Worm (Caenorhabditis elegans) whole organism, L2 larva: ENCODE measurements around the gene unc-36.
A peak's percentile ranks its signal among the peaks of the same experiment; 100 is the strongest.

Experiments
- R02D3.7 ChIP-seq: fragments of 150-350 bp; optimal IDR thresholded peaks from 2 replicates; lab custom pipeline; 2014; ENCODE audit warnings: missing biosample characterization, missing genetic modification characterization
- Y55F3AM.14 ChIP-seq: fragments of 200-800 bp; sonication (Bioruptor generic); optimal IDR thresholded peaks from 2 replicates; lab custom pipeline; 2018; ENCODE audit warnings: mild to moderate bottlenecking, missing genetic modification characterization, missing compliant biosample characterization
- alr-1 ChIP-seq: fragments of 150-350 bp; optimal IDR thresholded peaks from 2 replicates; lab custom pipeline; 2014; ENCODE audit warnings: missing biosample characterization, missing genetic modification characterization
- aly-2 ChIP-seq: fragments of 150-350 bp; optimal IDR thresholded peaks from 2 replicates; lab custom pipeline; 2014; ENCODE audit warnings: missing biosample characterization, missing genetic modification characterization
- ama-1 ChIP-seq: fragments of 150-350 bp; optimal IDR thresholded peaks from 2 replicates; lab custom pipeline; 2018; ENCODE audit warnings: inconsistent platforms
- ceh-16 ChIP-seq: fragments of 150-350 bp; optimal IDR thresholded peaks from 2 replicates; lab custom pipeline; 2014; ENCODE audit warnings: missing biosample characterization, missing genetic modification characterization
- ceh-82 ChIP-seq: fragments of 150-350 bp; optimal IDR thresholded peaks from 2 replicates; lab custom pipeline; 2014; ENCODE audit warnings: missing biosample characterization, missing genetic modification characterization
- crh-2 ChIP-seq: sonication (generic microtip); optimal IDR thresholded peaks from 2 replicates; lab custom pipeline; 2017; ENCODE audit warnings: missing biosample characterization, missing genetic modification characterization
- elt-3 ChIP-seq: sonication (generic microtip); optimal IDR thresholded peaks from 2 replicates; lab custom pipeline; 2017; ENCODE audit warnings: missing biosample characterization, missing genetic modification characterization
- fos-1 ChIP-seq: fragments of 150-350 bp; optimal IDR thresholded peaks from 2 replicates; lab custom pipeline; 2014; ENCODE audit warnings: missing biosample characterization, missing genetic modification characterization
- gmeb-1 ChIP-seq: fragments of 150-350 bp; optimal IDR thresholded peaks from 2 replicates; lab custom pipeline; 2014; ENCODE audit warnings: missing biosample characterization, missing genetic modification characterization
- lin-11 ChIP-seq: fragments of 150-350 bp; sonication (generic microtip); optimal IDR thresholded peaks from 2 replicates; lab custom pipeline; 2014; ENCODE audit warnings: missing biosample characterization, missing genetic modification characterization, inconsistent platforms, mixed read lengths
- lin-13 ChIP-seq: fragments of 150-350 bp; optimal IDR thresholded peaks from 2 replicates; lab custom pipeline; 2014; ENCODE audit warnings: missing biosample characterization, missing genetic modification reagents, missing genetic modification characterization
- lin-39 ChIP-seq: fragments of 150-350 bp; optimal IDR thresholded peaks from 2 replicates; lab custom pipeline; 2014; ENCODE audit warnings: missing biosample characterization, missing genetic modification reagents, missing genetic modification characterization
- lsy-2 ChIP-seq, 2 experiments: fragments of 150-350 bp in 1 of 2; sonication (generic microtip) in 1 of 2; optimal IDR thresholded peaks; 2 replicates each; lab custom pipeline; 2014 to 2017; ENCODE audit warnings: missing biosample characterization in 2 of 2, missing genetic modification characterization in 2 of 2
- mab-5 ChIP-seq: fragments of 150-350 bp; optimal IDR thresholded peaks from 2 replicates; lab custom pipeline; 2014; ENCODE audit warnings: missing biosample characterization, missing genetic modification characterization
- mbf-1 ChIP-seq: sonication (generic microtip); optimal IDR thresholded peaks from 2 replicates; lab custom pipeline; 2017; ENCODE audit warnings: missing biosample characterization, missing genetic modification characterization
- mdl-1 ChIP-seq, 2 experiments: fragments of 150-350 bp in 1 of 2; sonication (generic microtip) in 1 of 2; optimal IDR thresholded peaks; 2 replicates each; lab custom pipeline; 2017; ENCODE audit warnings: missing biosample characterization in 2 of 2, missing genetic modification characterization in 2 of 2
- nhr-10 ChIP-seq: sonication (generic microtip); optimal IDR thresholded peaks from 2 replicates; lab custom pipeline; 2017; ENCODE audit warnings: missing biosample characterization, missing genetic modification characterization
- nhr-11 ChIP-seq: fragments of 150-350 bp; optimal IDR thresholded peaks from 2 replicates; lab custom pipeline; 2014; ENCODE audit warnings: missing biosample characterization, missing genetic modification characterization
- nhr-12 ChIP-seq: fragments of 150-350 bp; optimal IDR thresholded peaks from 2 replicates; lab custom pipeline; 2014; ENCODE audit warnings: missing biosample characterization, missing genetic modification characterization
- nhr-21 ChIP-seq: fragments of 150-350 bp; optimal IDR thresholded peaks from 2 replicates; lab custom pipeline; 2014; ENCODE audit warnings: missing biosample characterization, missing genetic modification characterization
- nhr-23 ChIP-seq: fragments of 150-350 bp; optimal IDR thresholded peaks from 2 replicates; lab custom pipeline; 2014; ENCODE audit warnings: missing biosample characterization, missing genetic modification reagents, missing genetic modification characterization
- nhr-6 ChIP-seq: fragments of 150-350 bp; optimal IDR thresholded peaks from 2 replicates; lab custom pipeline; 2014; ENCODE audit warnings: missing biosample characterization, missing genetic modification characterization
- peb-1 ChIP-seq: fragments of 150-350 bp; optimal IDR thresholded peaks from 2 replicates; lab custom pipeline; 2014; ENCODE audit warnings: missing biosample characterization, missing genetic modification characterization
- sma-3 ChIP-seq: sonication (generic microtip); optimal IDR thresholded peaks from 2 replicates; lab custom pipeline; 2016; ENCODE audit warnings: missing genetic modification reagents, missing genetic modification characterization, missing compliant biosample characterization
- snpc-4 ChIP-seq: fragments of 150-350 bp; optimal IDR thresholded peaks from 2 replicates; lab custom pipeline; 2014; ENCODE audit warnings: missing biosample characterization, missing genetic modification characterization
- unc-39 ChIP-seq: fragments of 150-350 bp; optimal IDR thresholded peaks from 2 replicates; lab custom pipeline; 2014; ENCODE audit warnings: missing biosample characterization, missing genetic modification characterization
- unc-55 ChIP-seq: fragments of 150-350 bp; sonication (generic microtip); optimal IDR thresholded peaks from 3 replicates; lab custom pipeline; 2014; ENCODE audit warnings: missing biosample characterization, missing genetic modification reagents, missing genetic modification characterization
- unc-62 ChIP-seq: fragments of 150-350 bp; optimal IDR thresholded peaks from 2 replicates; lab custom pipeline; 2014; ENCODE audit warnings: missing biosample characterization, missing genetic modification reagents, missing genetic modification characterization
- zag-1 ChIP-seq: fragments of 150-350 bp; optimal IDR thresholded peaks from 2 replicates; lab custom pipeline; 2014; ENCODE audit warnings: missing biosample characterization, missing genetic modification characterization
- ztf-1 ChIP-seq: fragments of 200-800 bp; sonication (Bioruptor generic); conservative IDR thresholded peaks from 2 replicates; pipeline ENCODE4 v1.3.6; 2022; ENCODE audit warnings: missing genetic modification characterization, missing compliant biosample characterization
- ztf-11 ChIP-seq: sonication (generic microtip); optimal IDR thresholded peaks from 2 replicates; lab custom pipeline; 2017; ENCODE audit warnings: missing biosample characterization, missing genetic modification characterization

unc-36 gene

ce11 chrIII:8240948-8241347, 39.9 kb upstream of the unc-36 start:
- TF ChIP-seq peb-1 (no peak), aly-2 (tag; lab: Kevin White, UChicago) (no peak), ztf-11 (tag; lab: Kevin White, UChicago) (no peak)

ce11 chrIII:8240247-8240646, 39.2 kb upstream of the unc-36 start:
- peak; percentile 93 for TF ChIP-seq fos-1 (tag; lab: Kevin White, UChicago)
- no peak for TF ChIP-seq crh-2 (tag; lab: Kevin White, UChicago)

ce11 chrIII:8239325-8239724, 38.3 kb upstream of the unc-36 start, which contains the start of gene tsp-1:
tsp-1 (minus strand) TSS chrIII:8239423.
- peak; percentile 69 for TF ChIP-seq fos-1 (tag; lab: Kevin White, UChicago)
- no peak for TF ChIP-seq unc-62 (GFP tag; lab: Kevin White, UChicago)

- TF ChIP-seq lsy-2 (tag; optimal IDR thresholded peaks at IDR 0.05; lab: Kevin White, UChicago) (peak in 1 of 2 experiments; percentile 2), fos-1 (tag; lab: Kevin White, UChicago) (peak; percentile 93), gmeb-1 (tag; lab: Kevin White, UChicago) (peak; percentile 3), Y55F3AM.14 (no peak)
- TF ChIP-seq, all 48 proteins: peak for 3
These were observed 36.8 kb upstream of the unc-36 start, which contains the start of gene tsp-2 for ce11 chrIII:8237827-8238226. tsp-2 (minus strand) TSS chrIII:8237935.

- no peak for TF ChIP-seq lin-11
- TF ChIP-seq sma-3 (GFP tag; lab: Kevin White, UChicago) = no peak
- TF ChIP-seq alr-1 (tag; lab: Kevin White, UChicago) = no peak
- no peak for TF ChIP-seq gmeb-1 (tag; lab: Kevin White, UChicago)
- no peak for TF ChIP-seq nhr-11
- no peak for TF ChIP-seq nhr-23 (tag; lab: Kevin White, UChicago)
- no peak for TF ChIP-seq fos-1 (tag; lab: Kevin White, UChicago)
- no peak for TF ChIP-seq ceh-16
- TF ChIP-seq nhr-21 (tag; lab: Kevin White, UChicago) = no peak
- no peak for TF ChIP-seq lin-13 (GFP tag; lab: Kevin White, UChicago)
- no peak for TF ChIP-seq crh-2 (tag; lab: Kevin White, UChicago)
- TF ChIP-seq unc-39 (tag; lab: Kevin White, UChicago) = no peak
- TF ChIP-seq unc-55 (GFP tag; lab: Kevin White, UChicago) = no peak
- no peak for TF ChIP-seq lin-39 (tag; lab: Kevin White, UChicago)
- TF ChIP-seq ama-1 (lab: Kevin White, UChicago) = no peak
- no peak for TF ChIP-seq ceh-82
- no peak for TF ChIP-seq mdl-1 (tag; optimal IDR thresholded peaks at IDR 0.05; lab: Kevin White, UChicago)
- no peak for TF ChIP-seq zag-1
- TF ChIP-seq nhr-6 (tag; lab: Kevin White, UChicago) = no peak
- no peak for TF ChIP-seq mbf-1 (tag; lab: Kevin White, UChicago)
These were observed 34.9 kb upstream of the unc-36 start, which contains the start of gene C02F5.5 for ce11 chrIII:8235880-8236279. C02F5.5 (plus strand) TSS chrIII:8236180.

ce11 chrIII:8235358-8235757, 34.3 kb upstream of the unc-36 start, which contains the start of gene C02F5.14:
C02F5.14 (minus strand) TSS chrIII:8235514.
- TF ChIP-seq elt-3 (tag; lab: Kevin White, UChicago) = no peak
- TF ChIP-seq alr-1 (tag; lab: Kevin White, UChicago) = no peak
- no peak for TF ChIP-seq R02D3.7 (tag; lab: Kevin White, UChicago)
- TF ChIP-seq mab-5 (tag; lab: Kevin White, UChicago) = no peak
- TF ChIP-seq nhr-12 (tag; lab: Kevin White, UChicago) = no peak
- no peak for TF ChIP-seq nhr-6 (tag; lab: Kevin White, UChicago)
- no peak for TF ChIP-seq ama-1 (lab: Kevin White, UChicago)
- no peak for TF ChIP-seq nhr-10 (tag; lab: Kevin White, UChicago)
- no peak for TF ChIP-seq ztf-1 (GFP tag; lab: Robert Waterston, UW)
- TF ChIP-seq snpc-4 = no peak
- TF ChIP-seq, all 48 proteins: peak for 0
